Fruit fly (Drosophila melanogaster) whole organism, embryonic: ENCODE measurements around the gene ova.

Experiments used
- CG13123 ChIP-seq: fragments of 200-800 bp; sonication (Bioruptor generic); optimal IDR thresholded peaks from 2 replicates; lab custom pipeline; 2016; ENCODE audit warnings: missing biosample characterization, missing genetic modification characterization
- CG3281 ChIP-seq: fragments of 200-800 bp; sonication (Bioruptor generic); optimal IDR thresholded peaks from 3 replicates; lab custom pipeline; 2017; ENCODE audit warnings: missing biosample characterization, mild to moderate bottlenecking, missing genetic modification characterization

DNA sequence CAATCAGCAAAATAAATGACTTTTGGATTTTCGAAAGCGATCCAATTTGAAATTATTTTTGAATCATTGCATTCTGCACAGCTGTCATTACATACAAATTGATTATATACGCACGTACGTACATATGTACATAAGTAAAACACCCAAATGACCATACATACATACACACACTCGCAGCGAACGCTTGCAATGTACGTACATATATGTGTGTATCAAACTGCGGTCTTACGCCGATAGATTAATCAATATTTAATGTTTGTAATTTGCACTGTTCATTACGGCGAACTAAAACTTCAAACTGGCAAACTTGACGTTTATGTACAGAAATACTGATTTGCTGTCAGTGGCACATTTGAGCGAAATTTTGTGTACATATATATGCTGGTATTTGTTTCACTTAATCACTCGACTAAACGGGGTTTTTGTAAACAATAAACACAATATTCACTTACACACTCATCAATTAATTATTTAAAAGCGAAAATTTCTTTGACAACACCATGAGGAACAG is 5.2 kb downstream of the ova start:
- TF ChIP-seq CG13123 (GFP tag; lab: Kevin White, UChicago) (no peak), CG3281 (no peak)
